Worm (Caenorhabditis elegans): ENCODE results near the gene irld-11.

The irld-11 gene

ce11 chrV:1627269-1627668 is 27.7 kb upstream of the irld-11 start (continued):
- peak; percentile 21; the same call in 1 of the 2 replicates for TF ChIP-seq nhr-19 (GFP tag; conservative IDR thresholded peaks at IDR 0.05)
- TF ChIP-seq skn-1 (tag; optimal IDR thresholded peaks at IDR 0.05) = peak; percentile 81

ce11 chrV:1629329-1629728 is 25.6 kb upstream of the irld-11 start, which contains the start of gene nhr-238:
Gene nhr-238, minus strand, starts transcription at chrV:1629432.
- TF ChIP-seq ceh-63 (GFP tag; optimal IDR thresholded peaks at IDR 0.05) = no peak
- peak; percentile 31 for TF ChIP-seq nhr-71 (tag; optimal IDR thresholded peaks at IDR 0.05)
- TF ChIP-seq ama-1 (optimal IDR thresholded peaks at IDR 0.05) = no peak
- no peak for TF ChIP-seq dsc-1 (tag; optimal IDR thresholded peaks at IDR 0.05)
- TF ChIP-seq nhr-77 (tag; optimal IDR thresholded peaks at IDR 0.05) = peak; percentile 96
- TF ChIP-seq sox-4 (tag; optimal IDR thresholded peaks at IDR 0.05) = no peak
- TF ChIP-seq nhr-237 (tag; optimal IDR thresholded peaks at IDR 0.05) = no peak
- no peak for TF ChIP-seq unc-62 (GFP tag; optimal IDR thresholded peaks at IDR 0.05)
- no peak for TF ChIP-seq ztf-11 (tag; optimal IDR thresholded peaks at IDR 0.05)
- TF ChIP-seq unc-86 (tag; optimal IDR thresholded peaks at IDR 0.05) = no peak
- TF ChIP-seq unc-130 (tag; optimal IDR thresholded peaks at IDR 0.05) = no peak
- TF ChIP-seq nhr-90 (tag; optimal IDR thresholded peaks at IDR 0.05; ENCODE audit: poor library complexity) = no peak
- TF ChIP-seq C34B4.2 (tag; optimal IDR thresholded peaks at IDR 0.05) = no peak
- TF ChIP-seq efl-1 (optimal IDR thresholded peaks at IDR 0.05) = no peak
- TF ChIP-seq efl-1 (GFP tag; optimal IDR thresholded peaks at IDR 0.05 in 1 of 2) = no peak
- TF ChIP-seq tlp-1 (tag; optimal IDR thresholded peaks at IDR 0.05) = no peak
- no peak for TF ChIP-seq nhr-11 (tag; optimal IDR thresholded peaks at IDR 0.05)
- TF ChIP-seq blmp-1 (tag; optimal IDR thresholded peaks at IDR 0.05) = peak; percentile 18
- no peak for TF ChIP-seq mab-9 (GFP tag; IDR thresholded peaks at IDR 0.05)
- no peak for TF ChIP-seq ceh-90 (tag; optimal IDR thresholded peaks at IDR 0.05)
- no peak for TF ChIP-seq dpl-1 (GFP tag; optimal IDR thresholded peaks at IDR 0.05)
- no peak for TF ChIP-seq efl-3 (GFP tag; optimal IDR thresholded peaks at IDR 0.05)
- TF ChIP-seq jun-1 (tag; optimal IDR thresholded peaks at IDR 0.05) = no peak
- no peak for TF ChIP-seq grh-1 (GFP tag; IDR thresholded peaks at IDR 0.05)
- TF ChIP-seq nhr-85 (tag) = peak; percentile 63
- no peak for TF ChIP-seq C16A3.4 (tag; optimal IDR thresholded peaks at IDR 0.05)
- TF ChIP-seq alr-1 (tag; optimal IDR thresholded peaks at IDR 0.05; ENCODE audit: borderline replicate concordance) = no peak
- TF ChIP-seq snpc-4 (tag; optimal IDR thresholded peaks at IDR 0.05) = no peak
- no peak for TF ChIP-seq nhr-19 (GFP tag; conservative IDR thresholded peaks at IDR 0.05)
- no peak for TF ChIP-seq Y116A8C.19 (tag; optimal IDR thresholded peaks at IDR 0.05; ENCODE audit: borderline replicate concordance)
- TF ChIP-seq pqm-1 (tag; optimal IDR thresholded peaks at IDR 0.05) = no peak
- no peak for TF ChIP-seq elt-3 (tag; optimal IDR thresholded peaks at IDR 0.05)
- no peak for TF ChIP-seq nhr-28 (tag; optimal IDR thresholded peaks at IDR 0.05)
- TF ChIP-seq pag-3 (tag; optimal IDR thresholded peaks at IDR 0.05; ENCODE audit: borderline replicate concordance, insufficient read depth) = no peak
- TF ChIP-seq ztf-4 (tag; optimal IDR thresholded peaks at IDR 0.05) = no peak
- no peak for TF ChIP-seq lsy-2 (tag; optimal IDR thresholded peaks at IDR 0.05)
- no peak for TF ChIP-seq lin-39 (tag; optimal IDR thresholded peaks at IDR 0.05)
- no peak for TF ChIP-seq F16B12.6 (tag; optimal IDR thresholded peaks at IDR 0.05)
- no peak for TF ChIP-seq mef-2 (tag; optimal IDR thresholded peaks at IDR 0.05)
- peak; percentile 29 for TF ChIP-seq snu-23 (GFP tag; optimal IDR thresholded peaks at IDR 0.05)
- no peak for TF ChIP-seq elt-2 (tag; optimal IDR thresholded peaks at IDR 0.05)
- no peak for TF ChIP-seq isw-1 (GFP tag; IDR thresholded peaks at IDR 0.05)
- TF ChIP-seq pax-3 (tag; optimal IDR thresholded peaks at IDR 0.05) = no peak
- TF ChIP-seq aha-1 (tag; optimal IDR thresholded peaks at IDR 0.05) = no peak
- no peak for TF ChIP-seq ceh-82 (tag; optimal IDR thresholded peaks at IDR 0.05)
- TF ChIP-seq nhr-20 (tag; optimal IDR thresholded peaks at IDR 0.05) = peak; percentile 54
- TF ChIP-seq lir-3 (tag; optimal IDR thresholded peaks at IDR 0.05; ENCODE audit: poor library complexity) = no peak
- TF ChIP-seq mep-1 (tag; optimal IDR thresholded peaks at IDR 0.05) = no peak
- TF ChIP-seq lin-35 (GFP tag; optimal IDR thresholded peaks at IDR 0.05) = peak in 1 of 2 experiments; percentile 6
- TF ChIP-seq C04F5.9 (tag; optimal IDR thresholded peaks at IDR 0.05) = no peak
- no peak for TF ChIP-seq nhr-76 (tag; optimal IDR thresholded peaks at IDR 0.05)
- TF ChIP-seq unc-98 (GFP tag; IDR thresholded peaks at IDR 0.05) = no peak

Data from whole organism, L1 larva.